Fruit fly (Drosophila melanogaster) whole organism, embryonic: ENCODE data around the gene Iris.

Experiments
- Aef1 ChIP-seq: fragments of 200-800 bp; sonication (Bioruptor generic); IDR thresholded peaks from 3 replicates; pipeline ENCODE4 v1.3.6; 2022; ENCODE audit warnings: missing biosample characterization, missing genetic modification characterization
- Atf6 ChIP-seq: fragments of 200-800 bp; sonication (Bioruptor generic); IDR thresholded peaks from 2 replicates; pipeline ENCODE4 v1.3.6; 2022; ENCODE audit warnings: missing biosample characterization, missing genetic modification characterization
- Bgb ChIP-seq: fragments of 200-800 bp; sonication (Bioruptor generic); IDR thresholded peaks from 2 replicates; pipeline ENCODE4 v1.3.6; 2022; ENCODE audit warnings: missing biosample characterization, missing genetic modification characterization; ENCODE audit not compliant: partially characterized antibody
- CG12155 ChIP-seq: fragments of 200-800 bp; sonication (Bioruptor generic); optimal IDR thresholded peaks from 3 replicates; lab custom pipeline; 2016; ENCODE audit warnings: missing biosample characterization, missing genetic modification characterization
- CG12219 ChIP-seq: fragments of 200-800 bp; sonication (Bioruptor generic); optimal IDR thresholded peaks from 3 replicates; lab custom pipeline; 2018; ENCODE audit warnings: missing biosample characterization, mild to moderate bottlenecking, missing genetic modification characterization
- CG13894 ChIP-seq: fragments of 200-800 bp; sonication (Bioruptor generic); optimal IDR thresholded peaks from 3 replicates; lab custom pipeline; 2018; ENCODE audit warnings: missing biosample characterization, mild to moderate bottlenecking, missing genetic modification characterization, moderate library complexity
- CG15073 ChIP-seq: fragments of 200-800 bp; sonication (Bioruptor generic); optimal IDR thresholded peaks from 2 replicates; lab custom pipeline; 2016; ENCODE audit warnings: missing biosample characterization, missing genetic modification characterization
- CG15601 ChIP-seq: fragments of 200-800 bp; sonication (Bioruptor generic); optimal IDR thresholded peaks from 3 replicates; lab custom pipeline; 2019; ENCODE audit warnings: missing biosample characterization, mild to moderate bottlenecking, missing genetic modification characterization, moderate library complexity
- CG17361 ChIP-seq: fragments of 200-800 bp; sonication (Bioruptor generic); IDR thresholded peaks from 3 replicates; pipeline ENCODE4 v1.3.6; 2022; ENCODE audit warnings: missing biosample characterization, missing genetic modification characterization
- CG2202 ChIP-seq: fragments of 200-800 bp; sonication (Bioruptor generic); optimal IDR thresholded peaks from 2 replicates; lab custom pipeline; 2018; ENCODE audit warnings: missing biosample characterization, mild to moderate bottlenecking, missing genetic modification characterization
- CG31441 ChIP-seq: fragments of 200-800 bp; sonication (Bioruptor generic); IDR thresholded peaks from 2 replicates; pipeline ENCODE4 v1.3.6; 2022; ENCODE audit warnings: missing biosample characterization, missing genetic modification characterization
- CG32532 ChIP-seq: fragments of 200-800 bp; sonication (Bioruptor generic); IDR thresholded peaks from 2 replicates; pipeline ENCODE4 v1.3.6; 2022; ENCODE audit warnings: missing biosample characterization, missing genetic modification characterization
- CG33557 ChIP-seq: fragments of 200-800 bp; sonication (Bioruptor generic); optimal IDR thresholded peaks from 2 replicates; lab custom pipeline; 2019; ENCODE audit warnings: missing biosample characterization, mild to moderate bottlenecking, missing genetic modification characterization, moderate library complexity
- CG34376 ChIP-seq: fragments of 200-800 bp; sonication (Bioruptor generic); optimal IDR thresholded peaks from 2 replicates; lab custom pipeline; 2018; ENCODE audit warnings: missing biosample characterization, mild to moderate bottlenecking, missing genetic modification characterization
- CG4820 ChIP-seq: fragments of 200-800 bp; sonication (Bioruptor generic); optimal IDR thresholded peaks from 3 replicates; lab custom pipeline; 2016; ENCODE audit warnings: missing biosample characterization, missing genetic modification characterization
- CG5180 ChIP-seq: fragments of 200-800 bp; sonication (Bioruptor generic); optimal IDR thresholded peaks from 3 replicates; lab custom pipeline; 2017; ENCODE audit warnings: missing biosample characterization, missing genetic modification characterization, mild to moderate bottlenecking, moderate library complexity, missing genetic modification reagents
- CG6175 ChIP-seq: fragments of 200-800 bp; sonication (Bioruptor generic); IDR thresholded peaks from 3 replicates; pipeline ENCODE4 v1.3.6; 2022; ENCODE audit warnings: missing biosample characterization, missing genetic modification characterization
- CG6272 ChIP-seq: fragments of 200-800 bp; sonication (Bioruptor generic); IDR thresholded peaks from 2 replicates; pipeline ENCODE4 v1.3.6; 2022; ENCODE audit warnings: missing biosample characterization, missing genetic modification characterization
- CG8089 ChIP-seq: fragments of 200-800 bp; sonication (Bioruptor generic); optimal IDR thresholded peaks from 3 replicates; lab custom pipeline; 2016; ENCODE audit warnings: missing biosample characterization, missing genetic modification characterization
- CG8290 ChIP-seq, 3 experiments: fragments of 200-800 bp; sonication (Bioruptor generic); optimal IDR thresholded peaks; 2 replicates each; lab custom pipeline; 2016 to 2019; ENCODE audit warnings: missing biosample characterization in 3 of 3, missing genetic modification characterization in 3 of 3, mild to moderate bottlenecking in 2 of 3, moderate library complexity in 1 of 3
- CG9932 ChIP-seq: fragments of 200-800 bp; sonication (Bioruptor generic); IDR thresholded peaks from 2 replicates; pipeline ENCODE4 v1.3.6; 2022; ENCODE audit warnings: missing biosample characterization, missing genetic modification characterization
- Camta ChIP-seq: fragments of 200-800 bp; sonication (Bioruptor generic); optimal IDR thresholded peaks from 2 replicates; lab custom pipeline; 2016; ENCODE audit warnings: missing biosample characterization, missing genetic modification characterization
- D19A ChIP-seq: fragments of 200-800 bp; optimal IDR thresholded peaks from 3 replicates; lab custom pipeline; 2019; ENCODE audit warnings: missing biosample characterization, mild to moderate bottlenecking, missing genetic modification characterization, moderate library complexity
- Dbx ChIP-seq: fragments of 200-800 bp; sonication (Bioruptor generic); IDR thresholded peaks from 3 replicates; pipeline ENCODE4 v1.3.6; 2022; ENCODE audit warnings: missing biosample characterization, missing genetic modification characterization
- Dll ChIP-seq: fragments of 200-800 bp; sonication (Bioruptor generic); IDR thresholded peaks from 4 replicates; pipeline ENCODE4 v1.3.6; 2022; ENCODE audit warnings: missing biosample characterization, missing genetic modification characterization; ENCODE audit not compliant: partially characterized antibody
- E2f2 ChIP-seq: fragments of 200-800 bp; sonication (Bioruptor generic); IDR thresholded peaks from 2 replicates; pipeline ENCODE4 v1.3.6; 2022; ENCODE audit warnings: missing biosample characterization, missing genetic modification characterization
- Elba2 ChIP-seq: fragments of 200-800 bp; sonication (Bioruptor generic); optimal IDR thresholded peaks from 3 replicates; lab custom pipeline; 2016; ENCODE audit warnings: missing biosample characterization, missing genetic modification characterization
- HHEX ChIP-seq: fragments of 200-800 bp; sonication (Bioruptor generic); optimal IDR thresholded peaks from 3 replicates; lab custom pipeline; 2017; ENCODE audit warnings: missing biosample characterization, mild to moderate bottlenecking, missing genetic modification characterization, missing genetic modification reagents
- Hand ChIP-seq: fragments of 200-800 bp; sonication (Bioruptor generic); optimal IDR thresholded peaks from 2 replicates; lab custom pipeline; 2017; ENCODE audit warnings: mild to moderate bottlenecking, missing biosample characterization, missing genetic modification reagents, missing genetic modification characterization
- HmgD ChIP-seq: fragments of 200-800 bp; sonication (Bioruptor generic); optimal IDR thresholded peaks from 3 replicates; lab custom pipeline; 2016; ENCODE audit warnings: missing biosample characterization, missing genetic modification characterization
- Hmr ChIP-seq: fragments of 200-800 bp; sonication (Bioruptor generic); optimal IDR thresholded peaks from 3 replicates; lab custom pipeline; 2017; ENCODE audit warnings: mild to moderate bottlenecking, missing biosample characterization, missing genetic modification reagents, missing genetic modification characterization
- Hr51 ChIP-seq, 2 experiments: fragments of 200-800 bp; sonication (Bioruptor generic); optimal IDR thresholded peaks; 2 replicates in 1 of 2; 3 replicates in 1 of 2; lab custom pipeline; 2016 to 2018; ENCODE audit warnings: missing biosample characterization in 2 of 2, missing genetic modification characterization in 2 of 2, mild to moderate bottlenecking in 1 of 2, moderate library complexity in 1 of 2
- Mad ChIP-seq: fragments of 200-800 bp; sonication (Bioruptor generic); optimal IDR thresholded peaks from 2 replicates; lab custom pipeline; 2016; ENCODE audit warnings: missing biosample characterization, missing genetic modification characterization
- Nf-YA ChIP-seq: fragments of 200-800 bp; sonication (Bioruptor generic); IDR thresholded peaks from 2 replicates; pipeline ENCODE4 v1.3.6; 2022; ENCODE audit warnings: missing biosample characterization, missing genetic modification characterization
- Side ChIP-seq: fragments of 200-800 bp; sonication (Bioruptor generic); optimal IDR thresholded peaks from 2 replicates; lab custom pipeline; 2016; ENCODE audit warnings: missing biosample characterization, missing genetic modification characterization
- amos ChIP-seq: fragments of 200-800 bp; sonication (Bioruptor generic); IDR thresholded peaks from 2 replicates; pipeline ENCODE4 v1.3.6; 2022; ENCODE audit warnings: missing biosample characterization, missing genetic modification characterization; ENCODE audit not compliant: partially characterized antibody
- aop ChIP-seq: fragments of 200-800 bp; sonication (Bioruptor generic); IDR thresholded peaks from 2 replicates; pipeline ENCODE4 v1.3.6; 2022; ENCODE audit warnings: missing biosample characterization, missing genetic modification characterization
- cas ChIP-seq: fragments of 200-800 bp; sonication (Bioruptor generic); IDR thresholded peaks from 2 replicates; pipeline ENCODE4 v1.3.6; 2022; ENCODE audit warnings: missing biosample characterization, missing genetic modification characterization
- caup ChIP-seq: fragments of 200-800 bp; sonication (Bioruptor generic); optimal IDR thresholded peaks from 3 replicates; lab custom pipeline; 2017; ENCODE audit warnings: missing biosample characterization, mild to moderate bottlenecking, missing genetic modification characterization, moderate library complexity; ENCODE audit not compliant: severe bottlenecking
- chinmo ChIP-seq: fragments of 200-800 bp; sonication (Bioruptor generic); IDR thresholded peaks from 4 replicates; pipeline ENCODE4 v1.3.6; 2022; ENCODE audit warnings: missing biosample characterization, missing genetic modification characterization; ENCODE audit not compliant: partially characterized antibody
- chm ChIP-seq: fragments of 200-800 bp; sonication (Bioruptor generic); IDR thresholded peaks from 2 replicates; pipeline ENCODE4 v1.3.6; 2022; ENCODE audit warnings: missing biosample characterization, missing genetic modification characterization
- eyg ChIP-seq: fragments of 200-800 bp; sonication (Bioruptor generic); optimal IDR thresholded peaks from 3 replicates; lab custom pipeline; 2016; ENCODE audit warnings: missing biosample characterization, missing genetic modification characterization
- grn ChIP-seq: fragments of 200-800 bp; sonication (Bioruptor generic); optimal IDR thresholded peaks from 3 replicates; lab custom pipeline; 2017; ENCODE audit warnings: missing biosample characterization, missing genetic modification characterization
- phol ChIP-seq: fragments of 200-800 bp; sonication (Bioruptor generic); optimal IDR thresholded peaks from 3 replicates; lab custom pipeline; 2018; ENCODE audit warnings: missing biosample characterization, mild to moderate bottlenecking, missing genetic modification characterization, moderate library complexity
- sd ChIP-seq: fragments of 200-800 bp; sonication (Bioruptor generic); optimal IDR thresholded peaks from 3 replicates; lab custom pipeline; 2018; ENCODE audit warnings: missing biosample characterization, mild to moderate bottlenecking, missing genetic modification characterization, moderate library complexity
- slp2 ChIP-seq: fragments of 200-800 bp; sonication (Bioruptor generic); optimal IDR thresholded peaks from 2 replicates; lab custom pipeline; 2016; ENCODE audit warnings: missing biosample characterization, missing genetic modification characterization
- usp ChIP-seq: fragments of >200 bp; optimal IDR thresholded peaks from 2 replicates; lab custom pipeline; 2017; ENCODE audit warnings: missing biosample characterization, missing genetic modification characterization
- wek ChIP-seq: fragments of 200-800 bp; sonication (Bioruptor generic); optimal IDR thresholded peaks from 3 replicates; lab custom pipeline; 2018; ENCODE audit warnings: missing biosample characterization, mild to moderate bottlenecking, missing genetic modification characterization, moderate library complexity
- z ChIP-seq: fragments of 200-800 bp; sonication (Bioruptor generic); IDR thresholded peaks from 3 replicates; pipeline ENCODE4 v1.3.6; 2022; ENCODE audit warnings: missing biosample characterization, missing genetic modification characterization

The Iris gene

dm6 chr2L:1143286-1143685 is 9.4 kb upstream of the Iris start (continued):
- no peak for TF ChIP-seq slp2 (GFP tag; lab: Kevin White, UChicago)
- no peak for TF ChIP-seq Side (GFP tag; lab: Kevin White, UChicago)
- no peak for TF ChIP-seq caup
- TF ChIP-seq Dbx (GFP tag; lab: Robert Waterston, UW): no peak
- no peak for TF ChIP-seq Camta (GFP tag; lab: Kevin White, UChicago)
- no peak for TF ChIP-seq Atf6
- TF ChIP-seq usp (GFP tag; lab: Kevin White, UChicago): no peak
- peak; percentile 43 for TF ChIP-seq D19A
- no peak for TF ChIP-seq E2f2
- no peak for TF ChIP-seq wek
- TF ChIP-seq CG13894 (tag; lab: Kevin White, UChicago): peak; percentile 44
- no peak for TF ChIP-seq CG15073 (GFP tag; lab: Kevin White, UChicago)
- TF ChIP-seq CG8089: no peak
- TF ChIP-seq eyg: no peak
- TF ChIP-seq CG2202 (tag; lab: Kevin White, UChicago): no peak

DNA sequence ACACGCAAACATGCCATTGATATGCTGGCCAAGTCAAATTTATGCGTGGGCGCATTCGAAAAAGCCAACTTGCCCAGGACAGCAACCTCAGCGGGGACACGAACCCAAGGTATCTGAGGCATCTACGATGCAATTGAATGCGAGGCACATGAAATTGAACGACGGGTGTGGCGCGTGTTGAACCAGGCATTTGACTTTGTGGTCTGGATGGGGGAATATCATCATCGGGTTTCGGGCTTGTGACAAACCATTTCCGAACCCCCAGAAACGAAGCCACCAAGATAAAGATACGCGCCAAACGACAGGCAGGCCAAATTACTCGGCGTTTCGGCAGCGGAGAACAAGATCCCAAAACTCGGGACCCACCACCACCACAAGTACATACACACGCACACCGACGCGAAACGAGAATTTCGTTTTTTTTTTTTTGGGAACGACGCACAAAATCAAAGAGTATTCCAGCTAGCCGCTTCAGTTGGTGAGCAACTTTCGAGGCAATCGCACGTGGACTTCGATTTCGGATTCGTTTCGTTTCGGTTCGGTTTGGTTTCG is 8.9 kb upstream of the Iris start, which contains the start of gene MFS3:
TSS of gene MFS3 (plus strand) at position 472 of the 552 bp plus-strand sequence.
- TF ChIP-seq CG12155 (GFP tag; lab: Kevin White, UChicago): no peak
- TF ChIP-seq chinmo: peak; percentile 95
- TF ChIP-seq CG31441: no peak
- no peak for TF ChIP-seq Mad (GFP tag; lab: Kevin White, UChicago)
- peak; percentile 74 for TF ChIP-seq Hmr (GFP tag; lab: Kevin White, UChicago)
- no peak for TF ChIP-seq phol (tag; lab: Kevin White, UChicago)
- TF ChIP-seq HmgD (GFP tag; lab: Kevin White, UChicago): peak; percentile 61
- no peak for TF ChIP-seq CG12219 (GFP tag; lab: Kevin White, UChicago)
- TF ChIP-seq HHEX (GFP tag; lab: Kevin White, UChicago): peak; percentile 6
- TF ChIP-seq CG4820 (GFP tag; lab: Kevin White, UChicago): no peak
- TF ChIP-seq CG32532 (GFP tag; lab: Robert Waterston, UW): peak; percentile 13; the same call in 1 of the 2 replicates
- TF ChIP-seq CG17361 (GFP tag; lab: Robert Waterston, UW): peak; percentile 22; the same call in 1 of the 3 replicates
- 0 out of 3 replicates have a peak, but pooled peaks have one; percentile 12 for TF ChIP-seq z (GFP tag; lab: Robert Waterston, UW)
- peak in 1 of 2 experiments; percentile 21 for TF ChIP-seq Hr51 (GFP tag; optimal IDR thresholded peaks at IDR 0.05; lab: Kevin White, UChicago)
- TF ChIP-seq CG6175 (GFP tag; lab: Robert Waterston, UW): peak; percentile 88; the same call in 2 of the 3 replicates
- TF ChIP-seq cas: 0 out of 2 replicates have a peak, but pooled peaks have one; percentile 9
- peak; percentile 31 for TF ChIP-seq Hand (GFP tag; lab: Kevin White, UChicago)
- TF ChIP-seq Aef1: no peak
- peak; percentile 3 for TF ChIP-seq CG5180 (GFP tag; lab: Kevin White, UChicago)
- TF ChIP-seq Bgb (GFP tag; lab: Robert Waterston, UW): peak; percentile 26; the same call in 1 of the 2 replicates
- no peak for TF ChIP-seq CG8290 (GFP tag; optimal IDR thresholded peaks at IDR 0.05; lab: Kevin White, UChicago)
- peak in 1 of 2 experiments; percentile 67 for TF ChIP-seq CG8290 (tag; optimal IDR thresholded peaks at IDR 0.05; lab: Kevin White, UChicago)
- TF ChIP-seq CG33557: no peak
- no peak for TF ChIP-seq chm (GFP tag; lab: Robert Waterston, UW)
- no peak for TF ChIP-seq CG9932 (GFP tag; lab: Robert Waterston, UW)
- no peak for TF ChIP-seq Elba2 (GFP tag; lab: Kevin White, UChicago)
- TF ChIP-seq Nf-YA: no peak
- peak; percentile 74 for TF ChIP-seq sd (tag; lab: Kevin White, UChicago)
- TF ChIP-seq amos (GFP tag; lab: Robert Waterston, UW): 0 out of 2 replicates have a peak, but pooled peaks have one; percentile 11
- peak; percentile 6; the same call in 1 of the 2 replicates for TF ChIP-seq CG6272 (GFP tag; lab: Robert Waterston, UW)
- peak; percentile 58 for TF ChIP-seq grn (GFP tag; lab: Kevin White, UChicago)
- TF ChIP-seq CG34376 (GFP tag; lab: Kevin White, UChicago): peak; percentile 24
- peak; percentile 100 for TF ChIP-seq CG15601 (tag; lab: Kevin White, UChicago)
- no peak for TF ChIP-seq Dll (GFP tag; lab: Robert Waterston, UW)
- no peak for TF ChIP-seq aop (GFP tag; lab: Robert Waterston, UW)
